Worm (Caenorhabditis elegans) whole organism, mixed stage, embryonic: ENCODE measurements around the gene chil-10.

Experiments
- ces-1 ChIP-seq: fragments of 150-350 bp; optimal IDR thresholded peaks from 2 replicates; lab custom pipeline; 2014; ENCODE audit warnings: missing biosample characterization, missing genetic modification reagents, missing genetic modification characterization
- elt-3 ChIP-seq: fragments of 150-350 bp; optimal IDR thresholded peaks from 2 replicates; lab custom pipeline; 2014; ENCODE audit warnings: missing biosample characterization, missing genetic modification characterization
- flh-1 ChIP-seq: fragments of 200-800 bp; sonication (Bioruptor generic); optimal IDR thresholded peaks from 2 replicates; lab custom pipeline; 2018; ENCODE audit warnings: mild to moderate bottlenecking, missing genetic modification characterization, moderate library complexity, missing compliant biosample characterization
- lsy-2 ChIP-seq: fragments of 150-350 bp; optimal IDR thresholded peaks from 2 replicates; lab custom pipeline; 2014; ENCODE audit warnings: missing biosample characterization, missing genetic modification characterization
- mep-1 ChIP-seq: fragments of 150-350 bp; optimal IDR thresholded peaks from 2 replicates; lab custom pipeline; 2017; ENCODE audit warnings: missing biosample characterization, missing genetic modification reagents, missing genetic modification characterization, inconsistent platforms
- nhr-237 ChIP-seq: fragments of 150-350 bp; optimal IDR thresholded peaks from 2 replicates; lab custom pipeline; 2014; ENCODE audit warnings: missing biosample characterization, missing genetic modification characterization
- nhr-28 ChIP-seq: fragments of 150-350 bp; optimal IDR thresholded peaks from 2 replicates; lab custom pipeline; 2014; ENCODE audit warnings: missing biosample characterization, missing genetic modification characterization
- pha-4 ChIP-seq: fragments of 150-350 bp; optimal IDR thresholded peaks from 2 replicates; lab custom pipeline; 2018; ENCODE audit warnings: missing biosample characterization, missing genetic modification reagents, missing genetic modification characterization
- snpc-4 ChIP-seq: fragments of 150-350 bp; optimal IDR thresholded peaks from 2 replicates; lab custom pipeline; 2014; ENCODE audit warnings: missing biosample characterization, missing genetic modification characterization
- unc-62 ChIP-seq: fragments of 150-350 bp; optimal IDR thresholded peaks from 2 replicates; lab custom pipeline; 2014; ENCODE audit warnings: missing biosample characterization, missing genetic modification reagents, missing genetic modification characterization

- TF ChIP-seq nhr-237: no peak
- TF ChIP-seq flh-1 (GFP tag; lab: Kevin White, UChicago): no peak
- no peak for TF ChIP-seq snpc-4 (tag; lab: Kevin White, UChicago)
- TF ChIP-seq unc-62: no peak
- no peak for TF ChIP-seq ces-1 (GFP tag; lab: Kevin White, UChicago)
- TF ChIP-seq nhr-28: no peak
- TF ChIP-seq elt-3 (tag; lab: Kevin White, UChicago): no peak
- TF ChIP-seq mep-1: no peak
- TF ChIP-seq pha-4: no peak
- TF ChIP-seq lsy-2 (tag; lab: Kevin White, UChicago): no peak
These were observed 12.0 kb upstream of the chil-10 start for ce11 chrX:945669-946068.
